Worm (Caenorhabditis elegans) whole organism, midembryonic: ENCODE measurements around the gene fbxa-100.
A peak's percentile ranks its signal among the peaks of the same experiment; 100 is the strongest.

ENCODE experiments used
- T22C8.4 ChIP-seq: fragments of 200-800 bp; sonication (Bioruptor generic); IDR thresholded peaks from 2 replicates; pipeline ENCODE4 v1.3.6; 2022; ENCODE audit warnings: missing genetic modification characterization, missing compliant biosample characterization
- cog-1 ChIP-seq: sonication (generic microtip); optimal IDR thresholded peaks from 2 replicates; lab custom pipeline; 2016; ENCODE audit warnings: missing genetic modification characterization, missing compliant biosample characterization
- flt-1 ChIP-seq: fragments of 200-800 bp; sonication (Bioruptor generic); IDR thresholded peaks from 2 replicates; pipeline ENCODE4 v1.3.6; 2022; ENCODE audit warnings: missing genetic modification characterization, missing compliant biosample characterization
- klf-2 ChIP-seq: fragments of 200-800 bp; sonication (Bioruptor generic); conservative IDR thresholded peaks from 2 replicates; pipeline ENCODE4 v1.3.6; 2022; ENCODE audit warnings: missing genetic modification reagents, missing genetic modification characterization, missing compliant biosample characterization
- med-1 ChIP-seq: sonication (generic microtip); optimal IDR thresholded peaks from 2 replicates; lab custom pipeline; 2017; ENCODE audit warnings: missing genetic modification characterization, mild to moderate bottlenecking, missing compliant biosample characterization, antibody characterized with exemption, missing genetic modification reagents; ENCODE audit not compliant: insufficient read depth
- ref-1 ChIP-seq: fragments of 200-800 bp; sonication (Bioruptor generic); conservative IDR thresholded peaks from 2 replicates; pipeline ENCODE4 v1.3.6; 2022; ENCODE audit warnings: missing genetic modification reagents, missing genetic modification characterization, missing compliant biosample characterization
- tab-1 ChIP-seq: fragments of 200-800 bp; sonication (Bioruptor generic); IDR thresholded peaks from 2 replicates; pipeline ENCODE4 v1.3.6; 2022; ENCODE audit warnings: missing genetic modification characterization, missing compliant biosample characterization
- ztf-23 ChIP-seq: fragments of 200-800 bp; sonication (Bioruptor generic); IDR thresholded peaks from 2 replicates; pipeline ENCODE4 v1.3.6; 2022; ENCODE audit warnings: missing genetic modification reagents, missing genetic modification characterization, missing compliant biosample characterization
- ztf-29 ChIP-seq: fragments of 200-800 bp; sonication (Bioruptor generic); IDR thresholded peaks from 2 replicates; pipeline ENCODE4 v1.3.6; 2022; ENCODE audit warnings: missing genetic modification reagents, missing genetic modification characterization, missing compliant biosample characterization

Gene fbxa-100

ce11 chrV:16023559-16023958 lies 38.3 kb downstream of the fbxa-100 start:
- no peak for TF ChIP-seq flt-1
- no peak for TF ChIP-seq tab-1 (GFP tag; lab: Robert Waterston, UW)
- no peak for TF ChIP-seq klf-2
- TF ChIP-seq T22C8.4 (GFP tag; lab: Robert Waterston, UW), result no peak
- TF ChIP-seq ztf-23 (GFP tag; lab: Robert Waterston, UW), result no peak
- TF ChIP-seq med-1 (GFP tag; lab: Kevin White, UChicago), result no peak

- TF ChIP-seq tab-1 (GFP tag; lab: Robert Waterston, UW), result no peak
- no peak for TF ChIP-seq med-1 (GFP tag; lab: Kevin White, UChicago)
- no peak for TF ChIP-seq ztf-29 (GFP tag; lab: Robert Waterston, UW)
- no peak for TF ChIP-seq ref-1
- no peak for TF ChIP-seq klf-2
- TF ChIP-seq flt-1, result no peak
- TF ChIP-seq ztf-23 (GFP tag; lab: Robert Waterston, UW), result no peak
- no peak for TF ChIP-seq cog-1
- no peak for TF ChIP-seq T22C8.4 (GFP tag; lab: Robert Waterston, UW)
Measured at ce11 chrV:16023051-16023450, 38.8 kb downstream of the fbxa-100 start, which contains the start of gene cwc-15. cwc-15 (plus strand) TSS chrV:16023351.

- TF ChIP-seq klf-2 (no peak), cog-1 (peak; percentile 30), flt-1 (peak; percentile 61), ztf-29 (GFP tag; lab: Robert Waterston, UW) (no peak), tab-1 (GFP tag; lab: Robert Waterston, UW) (no peak), T22C8.4 (GFP tag; lab: Robert Waterston, UW) (no peak; the same call in 1 of the 2 replicates), ztf-23 (GFP tag; lab: Robert Waterston, UW) (0 out of 2 replicates have a peak, but pooled peaks have one; percentile 40), med-1 (GFP tag; lab: Kevin White, UChicago) (no peak), ref-1 (no peak)
Measured at ce11 chrV:16022600-16022999, 39.3 kb downstream of the fbxa-100 start.

ce11 chrV:16020042-16020441 lies 41.9 kb downstream of the fbxa-100 start, which contains the start of gene srx-44:
srx-44 (plus strand) TSS chrV:16020342.
- no peak for TF ChIP-seq flt-1
- TF ChIP-seq ztf-23 (GFP tag; lab: Robert Waterston, UW), result no peak
- no peak for TF ChIP-seq med-1 (GFP tag; lab: Kevin White, UChicago)
- TF ChIP-seq tab-1 (GFP tag; lab: Robert Waterston, UW), result no peak
- no peak for TF ChIP-seq klf-2
- no peak for TF ChIP-seq ztf-29 (GFP tag; lab: Robert Waterston, UW)
- no peak for TF ChIP-seq T22C8.4 (GFP tag; lab: Robert Waterston, UW)
- no peak for TF ChIP-seq ref-1
- no peak for TF ChIP-seq cog-1

ce11 chrV:16017671-16018070 lies 44.2 kb downstream of the fbxa-100 start, which contains the start of gene srx-43:
srx-43 (plus strand) TSS chrV:16017971.
- TF ChIP-seq med-1 (GFP tag; lab: Kevin White, UChicago) (no peak), T22C8.4 (GFP tag; lab: Robert Waterston, UW) (no peak), flt-1 (no peak), tab-1 (GFP tag; lab: Robert Waterston, UW) (no peak), ztf-29 (GFP tag; lab: Robert Waterston, UW) (no peak), klf-2 (no peak), cog-1 (no peak), ref-1 (no peak), ztf-23 (GFP tag; lab: Robert Waterston, UW) (no peak)

- no peak for TF ChIP-seq klf-2
- no peak for TF ChIP-seq flt-1
- no peak for TF ChIP-seq tab-1 (GFP tag; lab: Robert Waterston, UW)
Measured at ce11 chrV:16016977-16017376, 44.9 kb downstream of the fbxa-100 start.

- TF ChIP-seq flt-1 (no peak), ztf-29 (GFP tag; lab: Robert Waterston, UW) (no peak), T22C8.4 (GFP tag; lab: Robert Waterston, UW) (no peak), klf-2 (no peak), med-1 (GFP tag; lab: Kevin White, UChicago) (no peak), ztf-23 (GFP tag; lab: Robert Waterston, UW) (no peak), cog-1 (no peak), ref-1 (no peak), tab-1 (GFP tag; lab: Robert Waterston, UW) (no peak)
Measured at ce11 chrV:16015652-16016051, 46.2 kb downstream of the fbxa-100 start, which contains the start of gene str-232. str-232 (minus strand) TSS chrV:16015752.
